Fruit fly (Drosophila melanogaster): Measurements from ENCODE around the gene CG4598.

CG4598 gene

DNA sequence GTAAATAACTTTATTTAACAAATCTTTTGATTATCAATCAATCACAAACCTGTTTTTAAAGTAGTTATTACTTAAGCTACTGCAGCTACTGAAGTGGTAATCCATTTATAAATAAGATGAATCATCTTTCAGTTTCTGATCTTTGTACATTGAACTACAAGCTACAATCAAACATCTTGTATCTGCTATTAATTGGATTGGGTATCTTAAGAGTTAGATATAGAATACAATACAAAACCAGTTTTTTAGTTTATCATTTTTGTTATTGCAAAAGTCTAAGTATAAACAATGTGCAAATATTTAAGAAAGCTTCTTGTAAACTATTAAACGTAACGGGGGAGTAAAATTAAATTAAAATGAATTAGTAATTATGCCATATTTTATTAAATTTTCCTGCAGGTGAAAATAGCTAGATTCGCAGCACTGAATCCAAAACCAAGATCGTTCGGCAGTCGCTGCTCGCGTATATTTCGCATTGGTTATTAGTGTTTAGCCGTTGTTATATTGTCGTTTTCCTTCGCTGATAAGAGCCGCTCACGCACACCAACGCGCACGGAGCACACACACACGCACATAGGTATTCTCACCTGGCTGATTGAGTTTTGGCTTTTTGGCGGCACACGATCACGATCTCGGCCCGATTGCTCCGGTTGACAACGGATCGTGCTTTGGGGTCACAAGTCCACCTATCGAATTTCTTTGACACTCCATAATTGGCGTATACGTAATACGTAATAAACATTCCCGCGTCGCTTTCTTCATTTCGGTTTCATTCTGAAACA, 29.5 kb downstream of the CG4598 start (continued):
- no peak for TF ChIP-seq inv (GFP tag; IDR thresholded peaks at IDR 0.05; ENCODE audit: partially characterized antibody)
- TF ChIP-seq vfl (GFP tag; optimal IDR thresholded peaks at IDR 0.05), result no peak
- no peak for TF ChIP-seq crp (GFP tag; optimal IDR thresholded peaks at IDR 0.05)
- no peak for TF ChIP-seq tna (GFP tag; IDR thresholded peaks at IDR 0.05; ENCODE audit: partially characterized antibody)
- TF ChIP-seq Blimp-1 (GFP tag; optimal IDR thresholded peaks at IDR 0.05), result peak; percentile 33
- no peak for TF ChIP-seq CG11456 (GFP tag; IDR thresholded peaks at IDR 0.05)
- TF ChIP-seq tup (GFP tag; optimal IDR thresholded peaks at IDR 0.05), result no peak
- peak; percentile 19 for TF ChIP-seq lab (GFP tag; optimal IDR thresholded peaks at IDR 0.05)
- no peak for TF ChIP-seq HLHmδ (GFP tag; optimal IDR thresholded peaks at IDR 0.05)
- TF ChIP-seq CG31365 (tag; optimal IDR thresholded peaks at IDR 0.05), result no peak
- peak; percentile 9 for TF ChIP-seq Meics (GFP tag; optimal IDR thresholded peaks at IDR 0.05)
- no peak for TF ChIP-seq CG4282 (GFP tag; optimal IDR thresholded peaks at IDR 0.05)
- TF ChIP-seq ERR (GFP tag; optimal IDR thresholded peaks at IDR 0.05), result no peak
- no peak for TF ChIP-seq insv (GFP tag; optimal IDR thresholded peaks at IDR 0.05)
- TF ChIP-seq zen (tag; optimal IDR thresholded peaks at IDR 0.05), result no peak
- no peak for TF ChIP-seq CG10274 (GFP tag; optimal IDR thresholded peaks at IDR 0.05)
- no peak for TF ChIP-seq CG15696 (tag; optimal IDR thresholded peaks at IDR 0.05)
- peak; percentile 15; the same call in 1 of the 2 replicates for TF ChIP-seq MBD-R2 (GFP tag; IDR thresholded peaks at IDR 0.05)
- no peak for TF ChIP-seq Optix (GFP tag; IDR thresholded peaks at IDR 0.05)
- TF ChIP-seq ssp (GFP tag; IDR thresholded peaks at IDR 0.05), result no peak
- TF ChIP-seq CG9437 (GFP tag; optimal IDR thresholded peaks at IDR 0.05), result peak; percentile 67
- TF ChIP-seq Sry-β (GFP tag; optimal IDR thresholded peaks at IDR 0.05), result peak; percentile 86
- TF ChIP-seq CG18262 (tag; optimal IDR thresholded peaks at IDR 0.05), result peak; percentile 6
- TF ChIP-seq maf-S (GFP tag; optimal IDR thresholded peaks at IDR 0.05), result no peak
- TF ChIP-seq C15 (GFP tag; IDR thresholded peaks at IDR 0.05), result no peak
- peak; percentile 52 for TF ChIP-seq CG13894 (tag; optimal IDR thresholded peaks at IDR 0.05)
- TF ChIP-seq CG18619 (GFP tag; optimal IDR thresholded peaks at IDR 0.05), result no peak
- TF ChIP-seq CG31441 (GFP tag; IDR thresholded peaks at IDR 0.05), result no peak
- peak; percentile 12 for TF ChIP-seq CG7556 (GFP tag; optimal IDR thresholded peaks at IDR 0.05)
- no peak for TF ChIP-seq Abd-B (GFP tag; optimal IDR thresholded peaks at IDR 0.05)
- no peak for TF ChIP-seq CG1832 (GFP tag; optimal IDR thresholded peaks at IDR 0.05)
- no peak for TF ChIP-seq lbe (GFP tag; optimal IDR thresholded peaks at IDR 0.05)
- TF ChIP-seq CG2199 (GFP tag; IDR thresholded peaks at IDR 0.05), result peak; percentile 75; the same call in 1 of the 3 replicates
- TF ChIP-seq CG11560 (tag; IDR thresholded peaks at IDR 0.05), result no peak
- TF ChIP-seq GATAe (GFP tag; conservative IDR thresholded peaks at IDR 0.05), result 0 out of 2 replicates have a peak, but pooled peaks have one; percentile 20
- TF ChIP-seq stc (GFP tag; IDR thresholded peaks at IDR 0.05), result no peak
- TF ChIP-seq sima (GFP tag; optimal IDR thresholded peaks at IDR 0.05), result no peak
- peak; percentile 27 for TF ChIP-seq CG10543 (GFP tag; optimal IDR thresholded peaks at IDR 0.05)
- no peak for TF ChIP-seq Ada2b (GFP tag; IDR thresholded peaks at IDR 0.05)
- TF ChIP-seq cas (GFP tag; IDR thresholded peaks at IDR 0.05), result no peak
- TF ChIP-seq CG1024 (GFP tag; IDR thresholded peaks at IDR 0.05), result no peak
- TF ChIP-seq Oli (tag; optimal IDR thresholded peaks at IDR 0.05), result no peak
- TF ChIP-seq vnd (GFP tag; IDR thresholded peaks at IDR 0.05; ENCODE audit: partially characterized antibody), result no peak
- TF ChIP-seq Deaf1 (tag; optimal IDR thresholded peaks at IDR 0.05), result peak; percentile 86
- TF ChIP-seq CG8290 (GFP tag; optimal IDR thresholded peaks at IDR 0.05), result no peak
- peak in 1 of 2 experiments; percentile 57 for TF ChIP-seq CG8290 (tag; optimal IDR thresholded peaks at IDR 0.05)
- TF ChIP-seq rib (GFP tag; IDR thresholded peaks at IDR 0.05), result peak; percentile 47; the same call in 1 of the 2 replicates
- TF ChIP-seq sqz (GFP tag; optimal IDR thresholded peaks at IDR 0.05), result no peak
- no peak for TF ChIP-seq wdn (GFP tag; IDR thresholded peaks at IDR 0.05)

Measured in whole organism, embryonic.